Worm (Caenorhabditis elegans) whole organism, late embryonic: ENCODE measurements around the gene fbxa-172.

ENCODE experiments used
- C38D4.7 ChIP-seq: fragments of 200-800 bp; sonication (Bioruptor generic); optimal IDR thresholded peaks from 2 replicates; lab custom pipeline; 2018; ENCODE audit warnings: mild to moderate bottlenecking, missing genetic modification characterization, moderate library complexity, missing compliant biosample characterization
- ama-1 ChIP-seq: fragments of 150-350 bp; optimal IDR thresholded peaks from 2 replicates; lab custom pipeline; 2014
- fkh-10 ChIP-seq: fragments of 150-350 bp; optimal IDR thresholded peaks from 2 replicates; lab custom pipeline; 2014; ENCODE audit warnings: missing biosample characterization, missing genetic modification reagents, missing genetic modification characterization
- gmeb-2 ChIP-seq: sonication (generic microtip); optimal IDR thresholded peaks from 2 replicates; lab custom pipeline; 2016; ENCODE audit warnings: missing genetic modification characterization, inconsistent platforms, missing compliant biosample characterization
- hlh-30 ChIP-seq: sonication (generic microtip); optimal IDR thresholded peaks from 2 replicates; lab custom pipeline; 2017; ENCODE audit warnings: antibody characterized with exemption, missing genetic modification characterization, missing compliant biosample characterization; ENCODE audit not compliant: insufficient read depth
- pha-4 ChIP-seq: fragments of 150-350 bp; optimal IDR thresholded peaks from 2 replicates; lab custom pipeline; 2018; ENCODE audit warnings: missing biosample characterization, missing genetic modification reagents, missing genetic modification characterization

ce11 chrV:17549362-17549761 is 9.7 kb upstream of the fbxa-172 start, which contains the start of gene fbxa-176:
- TF ChIP-seq hlh-30 (tag; lab: Kevin White, UChicago) = no peak
- no peak for TF ChIP-seq pha-4 (tag; lab: Kevin White, UChicago)
- no peak for TF ChIP-seq gmeb-2
- no peak for TF ChIP-seq fkh-10
- no peak for TF ChIP-seq ama-1
- TF ChIP-seq C38D4.7 (GFP tag; lab: Kevin White, UChicago) = no peak
